Fruit fly (Drosophila melanogaster) S2 (cell line): ENCODE results near the gene CG34323.
"Not testable (repeated sequence)": the region's sequence is repeated elsewhere in the genome, so short reads cannot be mapped to it uniquely, and the experiment has no call there.

Source experiments
- CG8478 ChIP-seq: fragments of >200 bp; optimal IDR thresholded peaks from 2 replicates; lab custom pipeline; 2018
- CTCF ChIP-seq, 2 experiments: fragments of >200 bp; optimal IDR thresholded peaks; 2 replicates each; lab custom pipeline; 2018

Gene CG34323

dm6 chrX:12082244-12082643 lies 12.0 kb downstream of the CG34323 start:
- no peak for TF ChIP-seq CTCF (optimal IDR thresholded peaks at IDR 0.05; lab: Kevin White, UChicago)
- no peak for TF ChIP-seq CG8478 (lab: Kevin White, UChicago)

dm6 chrX:12084406-12084805 lies 14.2 kb downstream of the CG34323 start:
- no peak for TF ChIP-seq CTCF (optimal IDR thresholded peaks at IDR 0.05; lab: Kevin White, UChicago)
- TF ChIP-seq CG8478 (lab: Kevin White, UChicago), result no peak

dm6 chrX:12085694-12086093 lies 15.5 kb downstream of the CG34323 start:
- TF ChIP-seq CTCF (optimal IDR thresholded peaks at IDR 0.05; lab: Kevin White, UChicago) (no peak), CG8478 (lab: Kevin White, UChicago) (no peak)

- TF ChIP-seq CTCF (optimal IDR thresholded peaks at IDR 0.05; lab: Kevin White, UChicago); CG8478 (lab: Kevin White, UChicago): not testable (repeated sequence)
Observed at dm6 chrX:12086925-12087324, 16.7 kb downstream of the CG34323 start, which contains the start of gene CG15734. TSS of gene CG15734 (minus strand) at chrX:12087025.

dm6 chrX:12090195-12090784 lies 20.1 kb downstream of the CG34323 start:
- TF ChIP-seq CG8478 (lab: Kevin White, UChicago) (no peak), CTCF (optimal IDR thresholded peaks at IDR 0.05; lab: Kevin White, UChicago) (no peak)

dm6 chrX:12103740-12104139 lies 33.5 kb downstream of the CG34323 start, which contains the start of gene CG11356:
TSS of gene CG11356 (minus strand) at chrX:12103840.
- TF ChIP-seq CTCF (optimal IDR thresholded peaks at IDR 0.05; lab: Kevin White, UChicago) (no peak), CG8478 (lab: Kevin White, UChicago) (no peak)

dm6 chrX:12104219-12104618 lies 34.0 kb downstream of the CG34323 start:
- TF ChIP-seq CG8478 (lab: Kevin White, UChicago) (no peak), CTCF (optimal IDR thresholded peaks at IDR 0.05; lab: Kevin White, UChicago) (peak in 1 of 2 experiments; percentile 54)

- TF ChIP-seq CG8478 (lab: Kevin White, UChicago) (no peak), CTCF (optimal IDR thresholded peaks at IDR 0.05; lab: Kevin White, UChicago) (no peak)
Observed at dm6 chrX:12106900-12107299, 36.7 kb downstream of the CG34323 start, which contains the start of gene CG2750. TSS of gene CG2750 (plus strand) at chrX:12107200.

dm6 chrX:12119349-12119748 lies 49.1 kb downstream of the CG34323 start:
- TF ChIP-seq CTCF (optimal IDR thresholded peaks at IDR 0.05; lab: Kevin White, UChicago) (no peak), CG8478 (lab: Kevin White, UChicago) (no peak)
